Fruit fly (Drosophila melanogaster): ENCODE measurements around the gene CG13731.

- TF ChIP-seq Dll (optimal IDR thresholded peaks at IDR 0.05) (peak; percentile 12), usp (GFP tag; optimal IDR thresholded peaks at IDR 0.05) (no peak), CG8478 (optimal IDR thresholded peaks at IDR 0.05) (no peak), psq (optimal IDR thresholded peaks at IDR 0.05) (no peak), EcR (GFP tag; optimal IDR thresholded peaks at IDR 0.05) (no peak)
Observed at dm6 chr3L:17421319-17421718, 32.6 kb upstream of the CG13731 start, which contains the start of gene blot.

Measured in whole organism.